Worm (Caenorhabditis elegans): Measurements from ENCODE around the gene R12A1.3.

DNA sequence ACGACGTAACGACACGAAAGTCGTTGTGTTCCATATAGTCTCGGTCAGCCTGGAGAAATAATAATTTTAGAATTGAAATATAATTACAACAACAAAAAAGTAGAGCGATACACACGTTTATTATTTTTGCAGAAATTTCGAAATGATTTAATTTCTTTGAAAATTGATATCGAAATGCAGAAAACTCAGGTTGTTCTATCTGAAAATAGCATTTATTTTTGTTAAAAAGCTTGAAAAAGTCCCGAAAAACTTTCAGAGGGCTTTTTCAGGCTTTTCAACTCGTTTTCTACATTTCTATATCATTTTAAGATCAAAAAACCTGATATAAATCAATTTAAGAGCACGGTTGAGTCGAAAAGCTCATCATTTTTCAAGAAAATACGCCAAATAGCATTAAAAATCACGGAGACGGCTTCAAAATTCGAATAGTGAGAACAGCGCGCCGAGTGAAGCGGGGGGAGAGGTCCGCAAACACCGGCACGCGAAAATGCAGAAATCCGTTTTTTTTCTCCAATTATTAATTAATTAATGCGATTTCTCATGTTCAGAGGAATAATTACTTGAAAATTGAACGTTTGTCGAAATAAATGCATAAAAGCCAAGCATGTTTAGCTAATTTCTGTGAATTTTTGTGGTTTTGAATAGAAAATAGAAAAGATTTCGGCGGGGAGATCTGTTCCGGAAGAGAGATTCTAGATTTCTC is 42.2 kb downstream of the R12A1.3 start, which contains the start of gene rga-4:
- TF ChIP-seq snpc-1.2 (GFP tag; IDR thresholded peaks at IDR 0.05) (no peak), mxl-3 (GFP tag; optimal IDR thresholded peaks at IDR 0.05) (no peak), cey-2 (tag; optimal IDR thresholded peaks at IDR 0.05; ENCODE audit: borderline replicate concordance, insufficient read depth) (no peak), ctbp-1 (GFP tag; IDR thresholded peaks at IDR 0.05) (no peak), fkh-10 (GFP tag; optimal IDR thresholded peaks at IDR 0.05) (no peak), vab-7 (GFP tag; IDR thresholded peaks at IDR 0.05) (no peak), ama-1 (optimal IDR thresholded peaks at IDR 0.05) (no peak), aly-2 (tag; optimal IDR thresholded peaks at IDR 0.05) (no peak), mdl-1 (tag; optimal IDR thresholded peaks at IDR 0.05) (no peak), zag-1 (tag; optimal IDR thresholded peaks at IDR 0.05) (no peak), gei-8 (GFP tag; optimal IDR thresholded peaks at IDR 0.05) (no peak), hlh-11 (tag; optimal IDR thresholded peaks at IDR 0.05) (no peak), arid-1 (GFP tag; conservative IDR thresholded peaks at IDR 0.05) (no peak)
